Worm (Caenorhabditis elegans) whole organism, late embryonic: ENCODE data around the gene T27A8.2.

ENCODE experiments used
- C08G9.2 ChIP-seq: sonication (generic microtip); optimal IDR thresholded peaks from 2 replicates; lab custom pipeline; 2016; ENCODE audit warnings: mild to moderate bottlenecking, missing genetic modification characterization, moderate library complexity, missing compliant biosample characterization
- F13H6.1 ChIP-seq: sonication (generic microtip); optimal IDR thresholded peaks from 2 replicates; lab custom pipeline; 2016; ENCODE audit warnings: missing genetic modification characterization, missing compliant biosample characterization
- K09A11.1 ChIP-seq: sonication (generic microtip); optimal IDR thresholded peaks from 2 replicates; lab custom pipeline; 2017; ENCODE audit warnings: antibody characterized with exemption, mild to moderate bottlenecking, missing genetic modification characterization, missing compliant biosample characterization; ENCODE audit not compliant: insufficient read depth
- T23F11.4 ChIP-seq: fragments of 200-800 bp; sonication (Bioruptor generic); optimal IDR thresholded peaks from 2 replicates; lab custom pipeline; 2018; ENCODE audit warnings: mild to moderate bottlenecking, missing genetic modification characterization, missing compliant biosample characterization
- ama-1 ChIP-seq: fragments of 150-350 bp; optimal IDR thresholded peaks from 2 replicates; lab custom pipeline; 2014
- ceh-14 ChIP-seq: sonication (generic microtip); optimal IDR thresholded peaks from 2 replicates; lab custom pipeline; 2016; ENCODE audit warnings: missing genotype, missing genetic modification characterization, missing compliant biosample characterization
- ceh-18 ChIP-seq: sonication (generic microtip); optimal IDR thresholded peaks from 2 replicates; lab custom pipeline; 2016; ENCODE audit warnings: missing genetic modification characterization, missing compliant biosample characterization
- ceh-34 ChIP-seq: sonication (generic microtip); optimal IDR thresholded peaks from 2 replicates; lab custom pipeline; 2016; ENCODE audit warnings: mild to moderate bottlenecking, missing genetic modification characterization, missing compliant biosample characterization
- ceh-48 ChIP-seq: sonication (generic microtip); optimal IDR thresholded peaks from 2 replicates; lab custom pipeline; 2016; ENCODE audit warnings: missing genetic modification characterization, inconsistent platforms, missing compliant biosample characterization
- ceh-6 ChIP-seq: fragments of 200-800 bp; sonication (Bioruptor generic); optimal IDR thresholded peaks from 2 replicates; lab custom pipeline; 2018; ENCODE audit warnings: mild to moderate bottlenecking, missing genetic modification characterization, missing compliant biosample characterization
- che-1 ChIP-seq: sonication (generic microtip); optimal IDR thresholded peaks from 2 replicates; lab custom pipeline; 2016; ENCODE audit warnings: mild to moderate bottlenecking, missing genetic modification characterization, missing compliant biosample characterization
- dmd-4 ChIP-seq: sonication (generic microtip); optimal IDR thresholded peaks from 2 replicates; lab custom pipeline; 2016; ENCODE audit warnings: borderline replicate concordance, missing genetic modification characterization, missing compliant biosample characterization
- dve-1 ChIP-seq: sonication (generic microtip); optimal IDR thresholded peaks from 2 replicates; lab custom pipeline; 2017; ENCODE audit warnings: antibody characterized with exemption, mild to moderate bottlenecking, missing genetic modification characterization, missing compliant biosample characterization
- elt-2 ChIP-seq: sonication (generic microtip); optimal IDR thresholded peaks from 2 replicates; lab custom pipeline; 2016; ENCODE audit warnings: missing genetic modification reagents, missing genetic modification characterization, missing compliant biosample characterization
- elt-4 ChIP-seq: sonication (generic microtip); optimal IDR thresholded peaks from 2 replicates; lab custom pipeline; 2016; ENCODE audit warnings: missing genetic modification characterization, missing compliant biosample characterization
- ets-4 ChIP-seq: sonication (generic microtip); optimal IDR thresholded peaks from 2 replicates; lab custom pipeline; 2016; ENCODE audit warnings: missing genetic modification characterization, missing compliant biosample characterization
- eyg-1 ChIP-seq: sonication (generic microtip); optimal IDR thresholded peaks from 2 replicates; lab custom pipeline; 2016; ENCODE audit warnings: missing genotype, missing genetic modification characterization, missing compliant biosample characterization
- fax-1 ChIP-seq: sonication (generic microtip); optimal IDR thresholded peaks from 2 replicates; lab custom pipeline; 2016; ENCODE audit warnings: missing genotype, missing genetic modification characterization, missing compliant biosample characterization
- fkh-10 ChIP-seq: fragments of 150-350 bp; optimal IDR thresholded peaks from 2 replicates; lab custom pipeline; 2014; ENCODE audit warnings: missing biosample characterization, missing genetic modification reagents, missing genetic modification characterization
- fkh-6 ChIP-seq: sonication (generic microtip); optimal IDR thresholded peaks from 2 replicates; lab custom pipeline; 2016; ENCODE audit warnings: missing genetic modification characterization, missing compliant biosample characterization
- hlh-13 ChIP-seq: fragments of 200-800 bp; sonication (Bioruptor generic); optimal IDR thresholded peaks from 2 replicates; lab custom pipeline; 2018; ENCODE audit warnings: mild to moderate bottlenecking, missing genetic modification characterization, missing compliant biosample characterization
- hlh-15 ChIP-seq: sonication (generic microtip); optimal IDR thresholded peaks from 2 replicates; lab custom pipeline; 2016; ENCODE audit warnings: missing genetic modification characterization, missing compliant biosample characterization
- hlh-30 ChIP-seq: sonication (generic microtip); optimal IDR thresholded peaks from 2 replicates; lab custom pipeline; 2017; ENCODE audit warnings: antibody characterized with exemption, missing genetic modification characterization, missing compliant biosample characterization; ENCODE audit not compliant: insufficient read depth
- madf-2 ChIP-seq: sonication (generic microtip); optimal IDR thresholded peaks from 2 replicates; lab custom pipeline; 2017; ENCODE audit warnings: missing genetic modification characterization, missing compliant biosample characterization
- nfya-1 ChIP-seq: sonication (generic microtip); optimal IDR thresholded peaks from 2 replicates; lab custom pipeline; 2017; ENCODE audit warnings: missing genetic modification characterization, mild to moderate bottlenecking, missing compliant biosample characterization, antibody characterized with exemption, moderate library complexity
- nhr-11 ChIP-seq: fragments of 150-350 bp; optimal IDR thresholded peaks from 2 replicates; lab custom pipeline; 2014; ENCODE audit warnings: missing biosample characterization, missing genetic modification characterization
- nhr-232 ChIP-seq: sonication (generic microtip); optimal IDR thresholded peaks from 2 replicates; lab custom pipeline; 2016; ENCODE audit warnings: missing genetic modification characterization, missing compliant biosample characterization
- odd-2 ChIP-seq: sonication (generic microtip); optimal IDR thresholded peaks from 2 replicates; lab custom pipeline; 2017; ENCODE audit warnings: antibody characterized with exemption, mild to moderate bottlenecking, missing genetic modification characterization, missing compliant biosample characterization
- pag-3 ChIP-seq: sonication (generic microtip); optimal IDR thresholded peaks from 2 replicates; lab custom pipeline; 2016; ENCODE audit warnings: missing compliant biosample characterization, missing genetic modification characterization, borderline replicate concordance
- pax-1 ChIP-seq: fragments of 150-350 bp; optimal IDR thresholded peaks from 2 replicates; lab custom pipeline; 2014; ENCODE audit warnings: missing biosample characterization, missing genetic modification characterization
- pha-2 ChIP-seq: sonication (generic microtip); optimal IDR thresholded peaks from 2 replicates; lab custom pipeline; 2017; ENCODE audit warnings: mild to moderate bottlenecking, missing genetic modification characterization, missing compliant biosample characterization
- pros-1 ChIP-seq: fragments of 150-350 bp; optimal IDR thresholded peaks from 2 replicates; lab custom pipeline; 2014; ENCODE audit warnings: missing biosample characterization, missing genetic modification reagents, missing genetic modification characterization
- rnt-1 ChIP-seq: sonication (generic microtip); optimal IDR thresholded peaks from 2 replicates; lab custom pipeline; 2016; ENCODE audit warnings: missing genetic modification characterization, missing compliant biosample characterization
- sdc-2 ChIP-seq: sonication (generic microtip); optimal IDR thresholded peaks from 2 replicates; lab custom pipeline; 2016; ENCODE audit warnings: missing genotype, missing genetic modification characterization, missing compliant biosample characterization
- sox-4 ChIP-seq: sonication (generic microtip); optimal IDR thresholded peaks from 2 replicates; lab custom pipeline; 2017; ENCODE audit warnings: mild to moderate bottlenecking, missing genetic modification characterization, inconsistent platforms, missing compliant biosample characterization
- syd-9 ChIP-seq: sonication (generic microtip); optimal IDR thresholded peaks from 2 replicates; lab custom pipeline; 2016; ENCODE audit warnings: mild to moderate bottlenecking, missing genetic modification characterization, moderate library complexity, missing compliant biosample characterization
- tbx-2 ChIP-seq: sonication (generic microtip); optimal IDR thresholded peaks from 2 replicates; lab custom pipeline; 2016; ENCODE audit warnings: missing genetic modification characterization, missing compliant biosample characterization
- tbx-7 ChIP-seq: sonication (generic microtip); optimal IDR thresholded peaks from 2 replicates; lab custom pipeline; 2016; ENCODE audit warnings: missing genotype, missing genetic modification characterization, missing compliant biosample characterization
- unc-55 ChIP-seq: sonication (generic microtip); optimal IDR thresholded peaks from 2 replicates; lab custom pipeline; 2017; ENCODE audit warnings: missing biosample characterization, missing genetic modification reagents, missing genetic modification characterization
- unc-86 ChIP-seq: sonication (generic microtip); optimal IDR thresholded peaks from 2 replicates; lab custom pipeline; 2016; ENCODE audit warnings: missing genetic modification characterization, missing compliant biosample characterization
- zip-5 ChIP-seq: sonication (generic microtip); optimal IDR thresholded peaks from 2 replicates; lab custom pipeline; 2016; ENCODE audit warnings: missing genetic modification characterization, missing compliant biosample characterization
- ztf-16 ChIP-seq: sonication (generic microtip); optimal IDR thresholded peaks from 2 replicates; lab custom pipeline; 2017; ENCODE audit warnings: missing genetic modification characterization, missing compliant biosample characterization

T27A8.2 gene

ce11 chrX:16094370-16094769 is 35.6 kb upstream of the T27A8.2 start, which contains the start of gene C30F2.5:
Gene C30F2.5 (plus strand): TSS chrX:16094670.
- no peak for TF ChIP-seq dve-1
- TF ChIP-seq odd-2 (tag; lab: Kevin White, UChicago): no peak
- no peak for TF ChIP-seq fkh-10 (GFP tag; lab: Kevin White, UChicago)
- TF ChIP-seq ceh-34: no peak
- TF ChIP-seq che-1 (tag; lab: Kevin White, UChicago): no peak
- no peak for TF ChIP-seq F13H6.1
- TF ChIP-seq hlh-13: no peak
- no peak for TF ChIP-seq nfya-1 (tag; lab: Kevin White, UChicago)
- no peak for TF ChIP-seq hlh-30 (tag; lab: Kevin White, UChicago)
- no peak for TF ChIP-seq fkh-6
- TF ChIP-seq ceh-14 (tag; lab: Kevin White, UChicago): no peak
- TF ChIP-seq nhr-232 (tag; lab: Kevin White, UChicago): no peak
- no peak for TF ChIP-seq unc-55 (GFP tag; lab: Kevin White, UChicago)
- TF ChIP-seq rnt-1 (tag; lab: Kevin White, UChicago): no peak
- TF ChIP-seq syd-9 (tag; lab: Kevin White, UChicago): no peak
- TF ChIP-seq hlh-15 (tag; lab: Kevin White, UChicago): no peak
- TF ChIP-seq pros-1: no peak
- no peak for TF ChIP-seq ceh-18 (tag; lab: Kevin White, UChicago)
- TF ChIP-seq nhr-11 (tag; lab: Kevin White, UChicago): no peak
- no peak for TF ChIP-seq eyg-1 (tag; lab: Kevin White, UChicago)

- no peak for TF ChIP-seq ztf-16 (tag; lab: Kevin White, UChicago)
- TF ChIP-seq tbx-2 (tag; lab: Kevin White, UChicago): no peak
- no peak for TF ChIP-seq pax-1 (tag; lab: Kevin White, UChicago)
- no peak for TF ChIP-seq rnt-1 (tag; lab: Kevin White, UChicago)
- TF ChIP-seq dve-1: no peak
- no peak for TF ChIP-seq ama-1 (lab: Kevin White, UChicago)
- no peak for TF ChIP-seq madf-2 (tag; lab: Kevin White, UChicago)
- no peak for TF ChIP-seq fkh-10 (GFP tag; lab: Kevin White, UChicago)
- TF ChIP-seq che-1 (tag; lab: Kevin White, UChicago): no peak
These were observed 32.4 kb upstream of the T27A8.2 start for ce11 chrX:16091166-16091565.

DNA sequence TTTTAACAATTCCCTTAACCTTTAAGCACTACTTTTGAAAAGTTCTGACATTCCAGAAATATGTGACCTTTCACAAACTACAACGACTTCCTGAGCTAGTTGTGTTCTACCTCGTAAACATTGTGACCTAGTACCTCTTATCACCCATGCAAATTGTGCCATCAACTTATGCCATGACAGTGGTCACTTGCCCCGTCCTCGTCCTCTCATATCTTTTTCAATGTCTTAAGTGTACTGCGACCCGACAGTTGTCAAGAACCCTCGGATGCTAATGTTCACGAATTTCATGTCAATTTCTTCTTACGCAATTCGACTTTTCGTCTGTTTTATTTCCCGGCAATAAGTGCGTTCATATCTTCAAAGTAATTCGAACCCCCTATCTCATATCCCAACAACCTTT is 29.1 kb upstream of the T27A8.2 start:
- no peak for TF ChIP-seq ceh-6

DNA sequence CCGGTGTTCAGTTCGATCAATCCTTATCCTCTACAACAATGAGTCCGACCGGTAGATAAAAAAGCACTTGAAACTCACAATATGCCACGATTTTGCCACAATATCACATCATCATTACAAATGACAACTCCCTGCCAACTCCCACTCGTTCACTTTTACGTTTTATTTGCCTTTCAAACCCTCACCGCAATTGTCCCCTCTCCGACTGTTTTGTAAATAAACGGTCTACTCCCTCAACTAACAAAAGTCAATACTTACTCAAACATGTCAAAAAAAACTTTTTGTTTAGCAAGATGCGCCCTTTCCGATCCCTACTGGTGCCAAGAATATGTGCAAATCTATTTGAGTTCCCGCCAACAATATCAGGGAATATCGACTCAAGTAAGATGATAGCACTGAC is 26.3 kb upstream of the T27A8.2 start, which contains the start of gene C30F2.2:
Gene C30F2.2, minus strand, starts transcription at position 122 of the 400 bp plus-strand sequence.
- no peak for TF ChIP-seq pha-2 (tag; lab: Kevin White, UChicago)
- TF ChIP-seq T23F11.4: no peak
- TF ChIP-seq tbx-7: no peak
- no peak for TF ChIP-seq C08G9.2 (tag; lab: Kevin White, UChicago)
- no peak for TF ChIP-seq odd-2 (tag; lab: Kevin White, UChicago)
- no peak for TF ChIP-seq nhr-11 (tag; lab: Kevin White, UChicago)
- TF ChIP-seq zip-5: no peak
- TF ChIP-seq ceh-6: no peak
- no peak for TF ChIP-seq fax-1 (tag; lab: Kevin White, UChicago)
- TF ChIP-seq elt-4: no peak
- TF ChIP-seq dmd-4 (tag; lab: Kevin White, UChicago): no peak

- no peak for TF ChIP-seq hlh-13
- no peak for TF ChIP-seq tbx-2 (tag; lab: Kevin White, UChicago)
- no peak for TF ChIP-seq ceh-48 (tag; lab: Kevin White, UChicago)
- no peak for TF ChIP-seq pag-3 (tag; lab: Kevin White, UChicago)
- no peak for TF ChIP-seq sdc-2 (tag; lab: Kevin White, UChicago)
- TF ChIP-seq ets-4 (tag; lab: Kevin White, UChicago): no peak
- TF ChIP-seq K09A11.1 (tag; lab: Kevin White, UChicago): no peak
- no peak for TF ChIP-seq unc-86 (tag; lab: Kevin White, UChicago)
- TF ChIP-seq nhr-11 (tag; lab: Kevin White, UChicago): no peak
- no peak for TF ChIP-seq elt-2 (tag; lab: Kevin White, UChicago)
- TF ChIP-seq pax-1 (tag; lab: Kevin White, UChicago): no peak
- TF ChIP-seq zip-5: no peak
- no peak for TF ChIP-seq nhr-232 (tag; lab: Kevin White, UChicago)
- no peak for TF ChIP-seq ceh-6
- no peak for TF ChIP-seq C08G9.2 (tag; lab: Kevin White, UChicago)
- no peak for TF ChIP-seq sox-4
- TF ChIP-seq, all 69 proteins: peak for 0
These were observed 23.3 kb upstream of the T27A8.2 start, which contains the start of gene idpp-14 for ce11 chrX:16082024-16082423. Gene idpp-14 (plus strand): TSS chrX:16082347.
